Worm (Caenorhabditis elegans) whole organism, mixed stage, embryonic: Measurements from ENCODE around the gene rsd-2.

Experiments
- ces-1 ChIP-seq: fragments of 150-350 bp; optimal IDR thresholded peaks from 2 replicates; lab custom pipeline; 2014; ENCODE audit warnings: missing biosample characterization, missing genetic modification reagents, missing genetic modification characterization
- cnd-1 ChIP-seq: fragments of 200-800 bp; sonication (Bioruptor generic); optimal IDR thresholded peaks from 2 replicates; lab custom pipeline; 2018; ENCODE audit warnings: mild to moderate bottlenecking, missing genetic modification characterization, missing compliant biosample characterization
- lin-13 ChIP-seq: fragments of 150-350 bp; optimal IDR thresholded peaks from 2 replicates; lab custom pipeline; 2014; ENCODE audit warnings: missing biosample characterization, missing genetic modification characterization
- lsy-2 ChIP-seq: fragments of 150-350 bp; optimal IDR thresholded peaks from 2 replicates; lab custom pipeline; 2014; ENCODE audit warnings: missing biosample characterization, missing genetic modification characterization
- mls-2 ChIP-seq: sonication (generic microtip); optimal IDR thresholded peaks from 2 replicates; lab custom pipeline; 2016; ENCODE audit warnings: mild to moderate bottlenecking, missing genetic modification characterization, moderate library complexity, missing compliant biosample characterization
- nhr-237 ChIP-seq: fragments of 150-350 bp; optimal IDR thresholded peaks from 2 replicates; lab custom pipeline; 2014; ENCODE audit warnings: missing biosample characterization, missing genetic modification characterization
- nhr-28 ChIP-seq: fragments of 150-350 bp; optimal IDR thresholded peaks from 2 replicates; lab custom pipeline; 2014; ENCODE audit warnings: missing biosample characterization, missing genetic modification characterization
- pha-4 ChIP-seq: fragments of 150-350 bp; optimal IDR thresholded peaks from 2 replicates; lab custom pipeline; 2018; ENCODE audit warnings: missing biosample characterization, missing genetic modification reagents, missing genetic modification characterization
- snpc-4 ChIP-seq: fragments of 150-350 bp; optimal IDR thresholded peaks from 2 replicates; lab custom pipeline; 2014; ENCODE audit warnings: missing biosample characterization, missing genetic modification characterization
- tbx-8 ChIP-seq: fragments of 200-800 bp; sonication (Bioruptor generic); optimal IDR thresholded peaks from 2 replicates; lab custom pipeline; 2018; ENCODE audit warnings: mild to moderate bottlenecking, missing genetic modification characterization, moderate library complexity, missing compliant biosample characterization
- ztf-11 ChIP-seq: fragments of 150-350 bp; optimal IDR thresholded peaks from 2 replicates; lab custom pipeline; 2014; ENCODE audit warnings: missing biosample characterization, missing genetic modification characterization

ce11 chrIV:13575673-13576072 lies 35.6 kb upstream of the rsd-2 start:
- TF ChIP-seq mls-2 (tag; lab: Kevin White, UChicago) (no peak), pha-4 (tag; lab: Kevin White, UChicago) (no peak), lin-13 (tag; lab: Kevin White, UChicago) (no peak), ces-1 (GFP tag; lab: Kevin White, UChicago) (no peak), snpc-4 (tag; lab: Kevin White, UChicago) (no peak), lsy-2 (tag; lab: Kevin White, UChicago) (no peak), nhr-28 (tag; lab: Kevin White, UChicago) (no peak), tbx-8 (GFP tag; lab: Kevin White, UChicago) (no peak), cnd-1 (tag; lab: Kevin White, UChicago) (no peak), ztf-11 (tag; lab: Kevin White, UChicago) (no peak), nhr-237 (tag; lab: Kevin White, UChicago) (no peak)
